Fruit fly (Drosophila melanogaster): Measurements from ENCODE around the gene Exo84.
A peak's percentile ranks its signal among the peaks of the same experiment; 100 is the strongest.

Exo84 gene

dm6 chr3R:26020244-26021171 is 31.5 kb downstream of the Exo84 start (continued):
- TF ChIP-seq ac (GFP tag; optimal IDR thresholded peaks at IDR 0.05) (no peak), run (tag; optimal IDR thresholded peaks at IDR 0.05) (peak; percentile 63), Usf (GFP tag; optimal IDR thresholded peaks at IDR 0.05) (peak; percentile 1), Hand (GFP tag; optimal IDR thresholded peaks at IDR 0.05) (no peak), fd96Cb (tag; optimal IDR thresholded peaks at IDR 0.05) (peak; percentile 77), CG18476 (GFP tag; optimal IDR thresholded peaks at IDR 0.05) (peak; percentile 10), pan (optimal IDR thresholded peaks at IDR 0.05) (no peak), pan (GFP tag; optimal IDR thresholded peaks at IDR 0.05 in 1 of 2, IDR thresholded peaks at IDR 0.05 in 1 of 2) (peak in 1 of 2 experiments; percentile 79), BEAF-32 (GFP tag; optimal IDR thresholded peaks at IDR 0.05) (no peak), CG8478 (optimal IDR thresholded peaks at IDR 0.05) (peak; percentile 82), dysf (GFP tag; IDR thresholded peaks at IDR 0.05) (peak; percentile 68), CG12104 (GFP tag; optimal IDR thresholded peaks at IDR 0.05) (peak; percentile 45), CG4730 (GFP tag; IDR thresholded peaks at IDR 0.05) (no peak), CG1602 (GFP tag; optimal IDR thresholded peaks at IDR 0.05) (peak; percentile 27), Bdp1 (GFP tag; optimal IDR thresholded peaks at IDR 0.05) (no peak), Pdp1 (GFP tag; optimal IDR thresholded peaks at IDR 0.05) (peak in 1 of 2 experiments; percentile 0), twi (tag; optimal IDR thresholded peaks at IDR 0.05) (no peak), H2.0 (GFP tag; IDR thresholded peaks at IDR 0.05) (peak; percentile 60), CG11723 (GFP tag; optimal IDR thresholded peaks at IDR 0.05) (peak; percentile 28), Hr3 (GFP tag; optimal IDR thresholded peaks at IDR 0.05) (peak; percentile 57), CG14667 (GFP tag; IDR thresholded peaks at IDR 0.05) (peak; percentile 45), Stat92E (GFP tag; optimal IDR thresholded peaks at IDR 0.05) (no peak), CG14050 (GFP tag; IDR thresholded peaks at IDR 0.05) (peak; percentile 39; the same call in 2 of the 3 replicates), Rfx (GFP tag; IDR thresholded peaks at IDR 0.05) (peak; percentile 52), Six4 (GFP tag; optimal IDR thresholded peaks at IDR 0.05) (peak; percentile 34), Lim3 (GFP tag; IDR thresholded peaks at IDR 0.05) (no peak), Trl (optimal IDR thresholded peaks at IDR 0.05) (peak; percentile 54 to 73), Trl (GFP tag; optimal IDR thresholded peaks at IDR 0.05) (no peak), CG33557 (GFP tag; optimal IDR thresholded peaks at IDR 0.05) (peak; percentile 11), unpg (GFP tag; optimal IDR thresholded peaks at IDR 0.05) (peak; percentile 84), CHES-1-like (GFP tag; optimal IDR thresholded peaks at IDR 0.05) (no peak), CG1529 (GFP tag; optimal IDR thresholded peaks at IDR 0.05) (peak; percentile 49), CG13624 (GFP tag; optimal IDR thresholded peaks at IDR 0.05) (no peak), CG16815 (GFP tag; optimal IDR thresholded peaks at IDR 0.05) (peak; percentile 49), CG14441 (GFP tag; IDR thresholded peaks at IDR 0.05) (peak; percentile 64), CG3407 (GFP tag; optimal IDR thresholded peaks at IDR 0.05) (peak; percentile 62), sna (GFP tag; IDR thresholded peaks at IDR 0.05; ENCODE audit: partially characterized antibody) (no peak), CG15269 (tag; optimal IDR thresholded peaks at IDR 0.05) (peak; percentile 72), CG17359 (tag; optimal IDR thresholded peaks at IDR 0.05) (peak; percentile 77), ranshi (GFP tag; IDR thresholded peaks at IDR 0.05) (peak; percentile 59; the same call in 1 of the 2 replicates), TFAM (GFP tag; optimal IDR thresholded peaks at IDR 0.05) (no peak), Dip3 (GFP tag; optimal IDR thresholded peaks at IDR 0.05) (no peak), otp (GFP tag; IDR thresholded peaks at IDR 0.05) (no peak), CG12659 (GFP tag; optimal IDR thresholded peaks at IDR 0.05) (peak; percentile 69), CG30020 (tag; optimal IDR thresholded peaks at IDR 0.05) (no peak), mirr (GFP tag; optimal IDR thresholded peaks at IDR 0.05) (peak; percentile 33), pzg (GFP tag; optimal IDR thresholded peaks at IDR 0.05) (no peak), Taf1 (GFP tag; IDR thresholded peaks at IDR 0.05) (no peak), Ets65A (GFP tag) (no peak), eyg (GFP tag; optimal IDR thresholded peaks at IDR 0.05) (no peak)

All from whole organism, embryonic.